Fruit fly (Drosophila melanogaster): Measurements from ENCODE around the gene CG18170.

Gene CG18170

DNA sequence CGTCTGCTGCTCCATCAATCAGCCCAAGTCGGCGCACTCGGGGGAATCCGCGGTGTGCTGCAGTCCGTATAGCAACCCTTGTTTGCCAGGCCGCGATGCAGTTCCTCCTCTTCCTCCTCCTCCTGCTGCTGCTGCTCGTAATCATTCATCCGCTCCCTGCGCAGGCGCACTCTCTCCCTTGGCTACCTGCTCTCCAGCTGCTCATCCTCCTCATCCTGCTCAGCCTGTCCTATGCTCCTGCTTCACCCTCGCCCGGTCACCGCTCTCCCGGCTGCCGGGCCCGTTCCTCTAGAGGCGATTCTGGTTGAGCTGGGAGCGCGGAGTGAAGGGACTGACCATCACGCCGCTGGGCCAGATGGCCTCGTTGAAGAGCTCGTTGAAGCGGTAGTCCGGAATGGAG is 24.2 kb downstream of the CG18170 start (continued):
- TF ChIP-seq Trl (optimal IDR thresholded peaks at IDR 0.05): peak; percentile 15 to 38
- no peak for TF ChIP-seq Trl (GFP tag; optimal IDR thresholded peaks at IDR 0.05)
- no peak for TF ChIP-seq tio (GFP tag; optimal IDR thresholded peaks at IDR 0.05)
- TF ChIP-seq ewg (GFP tag; optimal IDR thresholded peaks at IDR 0.05): peak; percentile 89

DNA sequence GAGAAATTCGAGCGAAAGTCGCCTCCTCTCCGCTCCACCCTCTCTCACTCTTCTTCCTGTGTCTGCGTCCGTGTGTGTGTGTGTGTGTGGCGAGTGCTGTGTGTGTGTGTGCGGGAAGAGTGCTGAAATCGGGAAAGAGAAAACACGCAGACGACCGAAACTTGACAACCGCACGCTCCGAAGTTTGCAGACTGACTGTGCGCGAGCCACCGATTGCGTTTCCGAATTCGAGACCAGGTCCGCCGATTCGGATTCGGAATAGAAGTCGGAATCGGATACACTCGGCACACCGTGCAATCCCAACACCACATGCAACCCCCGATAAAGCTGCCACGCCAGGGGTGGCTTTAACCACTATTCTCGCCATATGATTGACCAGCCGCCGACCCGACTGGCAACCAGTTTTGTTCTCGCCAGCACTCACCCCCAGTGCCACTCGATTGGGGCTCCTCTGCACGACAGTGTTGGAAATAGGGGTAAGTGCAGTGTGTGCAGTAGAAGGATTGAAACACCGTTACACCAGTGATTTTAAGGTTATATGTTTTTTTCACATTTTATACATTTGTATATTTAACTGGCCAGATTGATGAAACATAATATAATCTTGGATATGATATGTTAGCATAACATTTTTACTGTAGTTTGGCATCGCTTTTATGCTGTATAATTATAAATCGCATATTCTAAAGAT is 25.6 kb downstream of the CG18170 start, which contains the start of gene CG13928:
Gene CG13928 (minus strand): TSS at position 202 of the 691 bp plus-strand sequence.
- TF ChIP-seq D19A (tag; optimal IDR thresholded peaks at IDR 0.05) (no peak), CG32532 (GFP tag; IDR thresholded peaks at IDR 0.05) (no peak), p53 (GFP tag; optimal IDR thresholded peaks at IDR 0.05) (no peak), HLH3B (GFP tag; IDR thresholded peaks at IDR 0.05) (no peak), hth (optimal IDR thresholded peaks at IDR 0.05) (no peak), lbe (GFP tag; optimal IDR thresholded peaks at IDR 0.05) (no peak), Side (GFP tag; optimal IDR thresholded peaks at IDR 0.05) (no peak), nerfin-2 (GFP tag; IDR thresholded peaks at IDR 0.05; ENCODE audit: partially characterized antibody) (no peak), CG17802 (tag; optimal IDR thresholded peaks at IDR 0.05) (no peak), CG32772 (GFP tag; IDR thresholded peaks at IDR 0.05) (no peak), pzg (GFP tag; optimal IDR thresholded peaks at IDR 0.05) (peak; percentile 21), wdn (GFP tag; IDR thresholded peaks at IDR 0.05) (no peak), pfk (GFP tag; optimal IDR thresholded peaks at IDR 0.05) (no peak), Myb (GFP tag; optimal IDR thresholded peaks at IDR 0.05) (no peak), sug (tag; optimal IDR thresholded peaks at IDR 0.05) (no peak), CG18619 (GFP tag; optimal IDR thresholded peaks at IDR 0.05) (no peak), CG10209 (GFP tag; optimal IDR thresholded peaks at IDR 0.05) (no peak), CG3281 (GFP tag; optimal IDR thresholded peaks at IDR 0.05) (no peak), Gug (GFP tag; IDR thresholded peaks at IDR 0.05) (no peak), CG14441 (GFP tag; IDR thresholded peaks at IDR 0.05) (no peak), CG10147 (GFP tag; optimal IDR thresholded peaks at IDR 0.05) (no peak), CG17829 (tag; optimal IDR thresholded peaks at IDR 0.05) (no peak), Hmx (GFP tag; optimal IDR thresholded peaks at IDR 0.05) (no peak), Meics (GFP tag; optimal IDR thresholded peaks at IDR 0.05) (no peak), CG12299 (tag; optimal IDR thresholded peaks at IDR 0.05) (no peak), run (tag; optimal IDR thresholded peaks at IDR 0.05) (no peak), hb (GFP tag; IDR thresholded peaks at IDR 0.05; ENCODE audit: partially characterized antibody) (no peak), disco-r (GFP tag; optimal IDR thresholded peaks at IDR 0.05) (no peak), CG6683 (GFP tag; optimal IDR thresholded peaks at IDR 0.05) (no peak), CG2120 (GFP tag; optimal IDR thresholded peaks at IDR 0.05) (peak; percentile 10), CG32767 (GFP tag; IDR thresholded peaks at IDR 0.05) (no peak), zfh2 (GFP tag; optimal IDR thresholded peaks at IDR 0.05) (no peak), CG11398 (GFP tag; optimal IDR thresholded peaks at IDR 0.05) (no peak), pan (optimal IDR thresholded peaks at IDR 0.05) (no peak), pan (GFP tag; optimal IDR thresholded peaks at IDR 0.05 in 1 of 2, IDR thresholded peaks at IDR 0.05 in 1 of 2) (no peak), sens (GFP tag) (peak; percentile 58), CG4820 (GFP tag; optimal IDR thresholded peaks at IDR 0.05) (no peak), zen2 (GFP tag; IDR thresholded peaks at IDR 0.05; ENCODE audit: partially characterized antibody) (no peak), slp2 (GFP tag; optimal IDR thresholded peaks at IDR 0.05) (no peak), ara (GFP tag; IDR thresholded peaks at IDR 0.05) (no peak), CG3407 (GFP tag; optimal IDR thresholded peaks at IDR 0.05) (no peak), bab2 (GFP tag; optimal IDR thresholded peaks at IDR 0.05) (no peak), CG18011 (GFP tag; optimal IDR thresholded peaks at IDR 0.05) (no peak), CG7963 (GFP tag; IDR thresholded peaks at IDR 0.05; ENCODE audit: partially characterized antibody) (no peak), peb (GFP tag; IDR thresholded peaks at IDR 0.05) (no peak), NC2α (GFP tag; optimal IDR thresholded peaks at IDR 0.05) (no peak)

Data from whole organism, embryonic.